Fruit fly (Drosophila melanogaster): ENCODE measurements around the gene CG14135.

DNA sequence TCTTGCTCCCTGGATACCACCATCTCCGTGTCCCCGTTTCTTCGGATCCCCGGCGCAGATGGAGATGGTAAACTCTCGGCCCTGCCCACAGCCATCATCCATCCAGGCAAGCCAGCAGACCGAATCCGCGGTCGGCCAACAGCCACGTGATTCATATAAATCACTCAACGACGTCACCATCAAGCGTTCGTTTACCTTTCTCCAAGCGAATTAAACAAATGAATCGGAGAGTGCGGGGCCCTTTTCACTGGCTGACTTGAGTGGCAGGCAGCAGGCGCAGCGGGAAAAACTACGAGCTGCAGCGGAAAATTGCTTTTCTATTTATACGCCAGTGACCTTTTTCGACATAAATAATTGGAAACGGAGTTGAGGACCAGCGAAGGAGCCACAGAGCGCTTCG, 12.2 kb downstream of the CG14135 start:
- TF ChIP-seq CG8478 (optimal IDR thresholded peaks at IDR 0.05), result no peak
- TF ChIP-seq CTCF (optimal IDR thresholded peaks at IDR 0.05), result no peak
